Fruit fly (Drosophila melanogaster): ENCODE data around the gene CG9951.
A peak's percentile ranks its signal among the peaks of the same experiment; 100 is the strongest.

CG9951 gene

DNA sequence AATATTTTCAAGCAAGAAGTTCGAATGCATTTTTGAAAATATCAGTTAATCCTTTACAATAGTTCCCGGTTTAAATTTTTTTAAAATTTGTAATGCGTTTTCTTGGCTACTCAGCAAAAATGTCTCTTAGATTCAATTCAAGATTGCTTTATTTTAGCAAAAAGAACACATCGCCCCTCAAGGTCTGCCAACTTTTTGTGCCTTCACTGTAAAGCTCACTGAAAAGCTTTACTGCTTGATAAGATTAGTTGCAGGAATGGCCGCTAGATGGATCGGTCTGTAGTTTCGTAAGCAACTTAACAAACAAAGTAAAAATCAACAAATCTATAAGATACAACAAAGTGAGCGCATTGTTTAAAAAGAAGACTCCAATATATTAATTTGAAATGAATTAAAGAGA, 21.1 kb downstream of the CG9951 start (continued):
- TF ChIP-seq CG3065 (GFP tag; optimal IDR thresholded peaks at IDR 0.05) = no peak
- TF ChIP-seq D19B (GFP tag; optimal IDR thresholded peaks at IDR 0.05) = no peak
- no peak for TF ChIP-seq her (GFP tag; optimal IDR thresholded peaks at IDR 0.05)
- TF ChIP-seq sob (GFP tag; IDR thresholded peaks at IDR 0.05) = no peak
- no peak for TF ChIP-seq CG2875 (GFP tag; optimal IDR thresholded peaks at IDR 0.05)
- no peak for TF ChIP-seq tgo (GFP tag; IDR thresholded peaks at IDR 0.05)
- no peak for TF ChIP-seq CG33557 (GFP tag; optimal IDR thresholded peaks at IDR 0.05)
- TF ChIP-seq pho (GFP tag; optimal IDR thresholded peaks at IDR 0.05) = no peak
- TF ChIP-seq dmrt99B (tag; optimal IDR thresholded peaks at IDR 0.05) = no peak
- no peak for TF ChIP-seq stc (GFP tag; IDR thresholded peaks at IDR 0.05)
- peak; percentile 70 for TF ChIP-seq Med (GFP tag)
- TF ChIP-seq Poxn (GFP tag; IDR thresholded peaks at IDR 0.05) = no peak
- TF ChIP-seq YL-1 (GFP tag; optimal IDR thresholded peaks at IDR 0.05) = no peak
- TF ChIP-seq Rx (GFP tag; IDR thresholded peaks at IDR 0.05) = no peak
- TF ChIP-seq Lpt (GFP tag; optimal IDR thresholded peaks at IDR 0.05) = no peak
- TF ChIP-seq CG17829 (tag; optimal IDR thresholded peaks at IDR 0.05) = no peak
- TF ChIP-seq Atf6 (GFP tag; IDR thresholded peaks at IDR 0.05) = no peak
- TF ChIP-seq Deaf1 (tag; optimal IDR thresholded peaks at IDR 0.05) = peak; percentile 1
- peak; percentile 4 for TF ChIP-seq CG7987 (GFP tag; optimal IDR thresholded peaks at IDR 0.05)
- TF ChIP-seq CG2199 (GFP tag; IDR thresholded peaks at IDR 0.05) = no peak
- no peak for TF ChIP-seq Blimp-1 (GFP tag; optimal IDR thresholded peaks at IDR 0.05)
- TF ChIP-seq unc-4 (GFP tag; IDR thresholded peaks at IDR 0.05; ENCODE audit: partially characterized antibody) = no peak
- no peak for TF ChIP-seq CG14667 (GFP tag; IDR thresholded peaks at IDR 0.05)
- TF ChIP-seq CG18619 (GFP tag; optimal IDR thresholded peaks at IDR 0.05) = no peak
- no peak for TF ChIP-seq Spps (tag; optimal IDR thresholded peaks at IDR 0.05)
- no peak for TF ChIP-seq maf-S (GFP tag; optimal IDR thresholded peaks at IDR 0.05)
- peak; percentile 15 for TF ChIP-seq Meics (GFP tag; optimal IDR thresholded peaks at IDR 0.05)
- TF ChIP-seq CG16779 (GFP tag; IDR thresholded peaks at IDR 0.05) = no peak
- no peak for TF ChIP-seq tx (GFP tag; optimal IDR thresholded peaks at IDR 0.05)
- TF ChIP-seq BEAF-32 (GFP tag; optimal IDR thresholded peaks at IDR 0.05) = no peak
- TF ChIP-seq schlank (tag; optimal IDR thresholded peaks at IDR 0.05) = no peak
- TF ChIP-seq CG9876 (GFP tag; optimal IDR thresholded peaks at IDR 0.05) = no peak
- no peak for TF ChIP-seq Sox100B (GFP tag; optimal IDR thresholded peaks at IDR 0.05)
- TF ChIP-seq sc (optimal IDR thresholded peaks at IDR 0.05) = no peak
- TF ChIP-seq sc (GFP tag; optimal IDR thresholded peaks at IDR 0.05) = no peak
- TF ChIP-seq oc (tag; optimal IDR thresholded peaks at IDR 0.05) = no peak
- TF ChIP-seq ind (GFP tag; optimal IDR thresholded peaks at IDR 0.05) = no peak
- no peak for TF ChIP-seq CG4820 (GFP tag; optimal IDR thresholded peaks at IDR 0.05)
- TF ChIP-seq ham (GFP tag; IDR thresholded peaks at IDR 0.05) = no peak
- no peak for TF ChIP-seq Sry-β (GFP tag; optimal IDR thresholded peaks at IDR 0.05)
- TF ChIP-seq CG3838 (GFP tag; optimal IDR thresholded peaks at IDR 0.05) = no peak
- TF ChIP-seq CG12659 (GFP tag; optimal IDR thresholded peaks at IDR 0.05) = no peak
- no peak for TF ChIP-seq CG6272 (GFP tag; IDR thresholded peaks at IDR 0.05)
- no peak for TF ChIP-seq CG13123 (GFP tag; optimal IDR thresholded peaks at IDR 0.05)
- peak; percentile 1 for TF ChIP-seq sug (tag; optimal IDR thresholded peaks at IDR 0.05)
- TF ChIP-seq gcm (GFP tag; optimal IDR thresholded peaks at IDR 0.05) = no peak
- no peak for TF ChIP-seq CG3281 (GFP tag; optimal IDR thresholded peaks at IDR 0.05)
- peak; percentile 4 for TF ChIP-seq PHDP (tag; optimal IDR thresholded peaks at IDR 0.05)
- no peak for TF ChIP-seq CG10543 (GFP tag; optimal IDR thresholded peaks at IDR 0.05)
- no peak for TF ChIP-seq CG9437 (GFP tag; optimal IDR thresholded peaks at IDR 0.05)
- TF ChIP-seq tin (GFP tag; optimal IDR thresholded peaks at IDR 0.05) = no peak
- no peak for TF ChIP-seq CG6765 (GFP tag; optimal IDR thresholded peaks at IDR 0.05)
- TF ChIP-seq CG13775 (GFP tag; optimal IDR thresholded peaks at IDR 0.05) = no peak

All from whole organism, embryonic.